Fruit fly (Drosophila melanogaster) whole organism, embryonic: ENCODE data around the gene Amacr.

Experiments
- Bteb2 ChIP-seq: fragments of 200-800 bp; sonication (Bioruptor generic); optimal IDR thresholded peaks from 2 replicates; lab custom pipeline; 2016; ENCODE audit warnings: missing biosample characterization, missing genetic modification characterization
- CG10209 ChIP-seq: fragments of 200-800 bp; sonication (Bioruptor generic); optimal IDR thresholded peaks from 3 replicates; lab custom pipeline; 2017; ENCODE audit warnings: missing biosample characterization, mild to moderate bottlenecking, missing genetic modification characterization, missing genetic modification reagents
- CG10321 ChIP-seq: fragments of 200-800 bp; sonication (Bioruptor generic); IDR thresholded peaks from 2 replicates; pipeline ENCODE4 v1.3.6; 2022; ENCODE audit warnings: missing biosample characterization, missing genetic modification characterization
- CG12071 ChIP-seq: fragments of 200-800 bp; sonication (Bioruptor generic); optimal IDR thresholded peaks from 3 replicates; lab custom pipeline; 2018; ENCODE audit warnings: missing biosample characterization, mild to moderate bottlenecking, missing genetic modification characterization
- CG12219 ChIP-seq: fragments of 200-800 bp; sonication (Bioruptor generic); optimal IDR thresholded peaks from 3 replicates; lab custom pipeline; 2018; ENCODE audit warnings: missing biosample characterization, mild to moderate bottlenecking, missing genetic modification characterization
- CG12659 ChIP-seq: fragments of 200-800 bp; sonication (Bioruptor generic); optimal IDR thresholded peaks from 3 replicates; lab custom pipeline; 2017; ENCODE audit warnings: mild to moderate bottlenecking, missing biosample characterization, missing genetic modification reagents, missing genetic modification characterization
- CG13296 ChIP-seq: fragments of 200-800 bp; sonication (Bioruptor generic); optimal IDR thresholded peaks from 3 replicates; lab custom pipeline; 2018; ENCODE audit warnings: missing biosample characterization, mild to moderate bottlenecking, missing genetic modification characterization
- CG13775 ChIP-seq: fragments of 200-800 bp; sonication (Bioruptor generic); optimal IDR thresholded peaks from 3 replicates; lab custom pipeline; 2017; ENCODE audit warnings: missing biosample characterization, mild to moderate bottlenecking, missing genetic modification characterization
- CG14441 ChIP-seq: fragments of 200-800 bp; sonication (Bioruptor generic); IDR thresholded peaks from 2 replicates; pipeline ENCODE4 v1.3.6; 2022; ENCODE audit warnings: missing biosample characterization, missing genetic modification characterization
- CG15514 ChIP-seq: fragments of 200-800 bp; sonication (Bioruptor generic); optimal IDR thresholded peaks from 3 replicates; lab custom pipeline; 2017; ENCODE audit warnings: missing biosample characterization, missing genetic modification characterization, mild to moderate bottlenecking, moderate library complexity, missing genetic modification reagents
- CG1602 ChIP-seq: fragments of 200-800 bp; sonication (Bioruptor generic); optimal IDR thresholded peaks from 3 replicates; lab custom pipeline; 2016; ENCODE audit warnings: missing biosample characterization, missing genetic modification characterization
- CG17359 ChIP-seq: fragments of 200-800 bp; sonication (Bioruptor generic); optimal IDR thresholded peaks from 3 replicates; lab custom pipeline; 2018; ENCODE audit warnings: missing biosample characterization, mild to moderate bottlenecking, missing genetic modification characterization, moderate library complexity
- CG17612 ChIP-seq: fragments of 200-800 bp; sonication (Bioruptor generic); IDR thresholded peaks from 2 replicates; pipeline ENCODE4 v1.3.6; 2022; ENCODE audit warnings: missing biosample characterization, missing genetic modification characterization
- CG18476 ChIP-seq: fragments of 200-800 bp; sonication (Bioruptor generic); optimal IDR thresholded peaks from 2 replicates; lab custom pipeline; 2016; ENCODE audit warnings: missing biosample characterization, mild to moderate bottlenecking, missing genetic modification characterization
- CG2202 ChIP-seq: fragments of 200-800 bp; sonication (Bioruptor generic); optimal IDR thresholded peaks from 2 replicates; lab custom pipeline; 2018; ENCODE audit warnings: missing biosample characterization, mild to moderate bottlenecking, missing genetic modification characterization
- CG31365 ChIP-seq: fragments of 200-800 bp; sonication (Bioruptor generic); optimal IDR thresholded peaks from 2 replicates; lab custom pipeline; 2018; ENCODE audit warnings: missing biosample characterization, mild to moderate bottlenecking, missing genetic modification characterization
- CG3838 ChIP-seq: fragments of 200-800 bp; sonication (Bioruptor generic); optimal IDR thresholded peaks from 3 replicates; lab custom pipeline; 2016; ENCODE audit warnings: missing biosample characterization, missing genetic modification characterization
- CG7987 ChIP-seq: fragments of 200-800 bp; sonication (Bioruptor generic); optimal IDR thresholded peaks from 2 replicates; lab custom pipeline; 2018; ENCODE audit warnings: missing biosample characterization, mild to moderate bottlenecking, missing genetic modification characterization, moderate library complexity
- CG8388 ChIP-seq: fragments of 200-800 bp; sonication (Bioruptor generic); optimal IDR thresholded peaks from 2 replicates; lab custom pipeline; 2019; ENCODE audit warnings: missing biosample characterization, mild to moderate bottlenecking, missing genetic modification characterization, moderate library complexity
- CG9609 ChIP-seq: fragments of 200-800 bp; sonication (Bioruptor generic); optimal IDR thresholded peaks from 3 replicates; lab custom pipeline; 2016; ENCODE audit warnings: missing biosample characterization, missing genetic modification characterization
- Dref ChIP-seq: fragments of 200-800 bp; sonication (Bioruptor generic); IDR thresholded peaks from 2 replicates; pipeline ENCODE4 v1.3.6; 2022; ENCODE audit warnings: missing biosample characterization, missing genetic modification characterization
- E2f2 ChIP-seq: fragments of 200-800 bp; sonication (Bioruptor generic); IDR thresholded peaks from 2 replicates; pipeline ENCODE4 v1.3.6; 2022; ENCODE audit warnings: missing biosample characterization, missing genetic modification characterization
- ERR ChIP-seq: fragments of 200-800 bp; sonication (Bioruptor generic); optimal IDR thresholded peaks from 2 replicates; lab custom pipeline; 2016; ENCODE audit warnings: missing biosample characterization, missing genetic modification characterization
- HHEX ChIP-seq: fragments of 200-800 bp; sonication (Bioruptor generic); optimal IDR thresholded peaks from 3 replicates; lab custom pipeline; 2017; ENCODE audit warnings: missing biosample characterization, mild to moderate bottlenecking, missing genetic modification characterization, missing genetic modification reagents
- Hmr ChIP-seq: fragments of 200-800 bp; sonication (Bioruptor generic); optimal IDR thresholded peaks from 3 replicates; lab custom pipeline; 2017; ENCODE audit warnings: mild to moderate bottlenecking, missing biosample characterization, missing genetic modification reagents, missing genetic modification characterization
- Hr3 ChIP-seq: fragments of 200-800 bp; sonication (Bioruptor generic); optimal IDR thresholded peaks from 3 replicates; lab custom pipeline; 2016; ENCODE audit warnings: missing biosample characterization, missing genetic modification characterization
- Myb ChIP-seq: fragments of 200-800 bp; sonication (Bioruptor generic); optimal IDR thresholded peaks from 2 replicates; lab custom pipeline; 2016; ENCODE audit warnings: missing biosample characterization, missing genetic modification characterization
- Six4 ChIP-seq: fragments of 200-800 bp; sonication (Bioruptor generic); optimal IDR thresholded peaks from 2 replicates; lab custom pipeline; 2016; ENCODE audit warnings: missing biosample characterization, missing genetic modification characterization
- Trl ChIP-seq, 3 experiments: fragments of >200 bp in 2 of 3; fragments of 200-800 bp in 1 of 3; sonication (Bioruptor generic) in 1 of 3; optimal IDR thresholded peaks; 2 replicates in 1 of 3; 3 replicates in 2 of 3; lab custom pipeline; 2016 to 2017; ENCODE audit warnings: missing biosample characterization in 1 of 3, missing genetic modification characterization in 1 of 3
- Usf ChIP-seq: fragments of 200-800 bp; sonication (Bioruptor generic); optimal IDR thresholded peaks from 2 replicates; lab custom pipeline; 2017; ENCODE audit warnings: missing genotype, missing biosample characterization, missing genetic modification characterization
- YL-1 ChIP-seq: fragments of 200-800 bp; sonication (Bioruptor generic); optimal IDR thresholded peaks from 3 replicates; lab custom pipeline; 2017; ENCODE audit warnings: missing biosample characterization, mild to moderate bottlenecking, missing genetic modification characterization
- amos ChIP-seq: fragments of 200-800 bp; sonication (Bioruptor generic); IDR thresholded peaks from 2 replicates; pipeline ENCODE4 v1.3.6; 2022; ENCODE audit warnings: missing biosample characterization, missing genetic modification characterization; ENCODE audit not compliant: partially characterized antibody
- ash1 ChIP-seq: fragments of 200-800 bp; sonication (Bioruptor generic); optimal IDR thresholded peaks from 2 replicates; lab custom pipeline; 2018; ENCODE audit warnings: missing biosample characterization, mild to moderate bottlenecking, missing genetic modification characterization
- bowl ChIP-seq: fragments of 200-800 bp; sonication (Bioruptor generic); IDR thresholded peaks from 2 replicates; pipeline ENCODE4 v1.3.6; 2022; ENCODE audit warnings: missing biosample characterization, missing genetic modification characterization
- chinmo ChIP-seq: fragments of 200-800 bp; sonication (Bioruptor generic); IDR thresholded peaks from 4 replicates; pipeline ENCODE4 v1.3.6; 2022; ENCODE audit warnings: missing biosample characterization, missing genetic modification characterization; ENCODE audit not compliant: partially characterized antibody
- her ChIP-seq: fragments of 200-800 bp; sonication (Bioruptor generic); optimal IDR thresholded peaks from 2 replicates; lab custom pipeline; 2016; ENCODE audit warnings: missing biosample characterization, missing genetic modification characterization
- inv ChIP-seq: fragments of 200-800 bp; sonication (Bioruptor generic); IDR thresholded peaks from 2 replicates; pipeline ENCODE4 v1.3.6; 2022; ENCODE audit warnings: missing biosample characterization, missing genetic modification characterization; ENCODE audit not compliant: partially characterized antibody
- ken ChIP-seq: fragments of 200-800 bp; sonication (Bioruptor generic); IDR thresholded peaks from 3 replicates; pipeline ENCODE4 v1.3.6; 2022; ENCODE audit warnings: missing biosample characterization, missing genetic modification characterization
- mld ChIP-seq: fragments of 200-800 bp; sonication (Bioruptor generic); IDR thresholded peaks from 3 replicates; pipeline ENCODE4 v1.3.6; 2022; ENCODE audit warnings: missing biosample characterization, missing genetic modification characterization; ENCODE audit not compliant: partially characterized antibody
- nom ChIP-seq: fragments of 200-800 bp; sonication (Bioruptor generic); optimal IDR thresholded peaks from 2 replicates; lab custom pipeline; 2017; ENCODE audit warnings: missing biosample characterization, missing genetic modification characterization, mild to moderate bottlenecking, moderate library complexity, missing genetic modification reagents
- odd ChIP-seq: fragments of 200-800 bp; sonication (Bioruptor generic); optimal IDR thresholded peaks from 2 replicates; lab custom pipeline; 2017; ENCODE audit warnings: missing biosample characterization, mild to moderate bottlenecking, missing genetic modification characterization
- pan ChIP-seq, 4 experiments: fragments of >200 bp in 3 of 4; fragments of 200-800 bp in 1 of 4; sonication (Bioruptor generic) in 1 of 4; optimal IDR thresholded peaks in 3 of 4; IDR thresholded peaks in 1 of 4; 2 replicates each; pipeline versions ENCODE4 v1.3.6 to Lab custom; 2017 to 2022; ENCODE audit warnings: missing biosample characterization in 2 of 4, missing genetic modification characterization in 2 of 4, mixed read lengths in 1 of 4
- rib ChIP-seq: fragments of 200-800 bp; sonication (Bioruptor generic); IDR thresholded peaks from 2 replicates; pipeline ENCODE4 v1.3.6; 2022; ENCODE audit warnings: missing biosample characterization, missing genetic modification characterization
- run ChIP-seq: fragments of 200-800 bp; sonication (Bioruptor generic); optimal IDR thresholded peaks from 3 replicates; lab custom pipeline; 2018; ENCODE audit warnings: missing biosample characterization, mild to moderate bottlenecking, missing genetic modification characterization
- sob ChIP-seq: fragments of 200-800 bp; sonication (Bioruptor generic); IDR thresholded peaks from 2 replicates; pipeline ENCODE4 v1.3.6; 2022; ENCODE audit warnings: missing biosample characterization, missing genetic modification characterization
- stc ChIP-seq: fragments of 200-800 bp; sonication (Bioruptor generic); IDR thresholded peaks from 2 replicates; pipeline ENCODE4 v1.3.6; 2022; ENCODE audit warnings: missing biosample characterization, missing genetic modification characterization
- unpg ChIP-seq: fragments of 200-800 bp; sonication (Bioruptor generic); optimal IDR thresholded peaks from 3 replicates; lab custom pipeline; 2018; ENCODE audit warnings: missing biosample characterization, mild to moderate bottlenecking, missing genetic modification characterization, moderate library complexity

Amacr gene

DNA sequence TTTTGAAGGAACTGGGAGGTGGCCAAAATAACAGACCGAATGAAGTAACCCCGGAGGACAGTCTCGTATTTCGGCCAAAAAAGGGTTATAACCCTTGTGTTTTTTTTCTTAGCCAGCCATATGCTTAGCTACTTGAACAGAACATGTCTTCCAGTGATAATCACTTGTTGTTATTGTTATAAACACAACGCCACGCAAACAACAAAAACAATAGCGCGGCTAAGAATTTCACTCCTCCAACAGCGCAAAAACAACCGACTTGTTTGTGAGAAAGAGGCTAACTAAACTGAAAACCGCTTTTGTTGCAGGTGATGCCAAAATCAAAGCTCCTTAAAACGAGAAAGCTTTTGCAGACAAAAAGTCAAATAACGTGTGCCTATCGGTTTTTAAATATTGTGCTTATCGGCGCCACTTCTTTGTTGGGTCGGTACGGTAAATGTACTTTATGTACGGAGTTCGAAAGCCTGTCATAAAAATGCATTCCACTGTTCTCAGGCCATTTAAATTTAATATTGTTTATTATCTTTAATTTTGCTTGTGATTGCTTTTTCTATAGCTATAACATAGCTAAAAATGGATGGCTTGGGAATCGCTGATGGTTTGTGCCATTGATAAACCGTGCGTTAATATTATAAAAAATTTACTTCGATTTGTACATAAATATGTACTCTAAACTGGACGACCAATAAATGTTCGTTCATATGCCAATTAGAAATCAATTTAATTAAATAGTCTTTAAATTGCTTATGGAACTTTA lies 44.8 kb upstream of the Amacr start, which contains the start of gene vari (continued):
- TF ChIP-seq rib (GFP tag; lab: Robert Waterston, UW) = 0 out of 2 replicates have a peak, but pooled peaks have one; percentile 40
- TF ChIP-seq unpg (GFP tag; lab: Kevin White, UChicago) = no peak
- TF ChIP-seq CG2202 = no peak
- TF ChIP-seq Hr3 = no peak
- TF ChIP-seq CG10321 (GFP tag; lab: Robert Waterston, UW) = no peak
- TF ChIP-seq CG13296 (GFP tag; lab: Kevin White, UChicago) = peak; percentile 26
- TF ChIP-seq CG15514 (GFP tag; lab: Kevin White, UChicago) = no peak
- no peak for TF ChIP-seq Usf (GFP tag; lab: Kevin White, UChicago)
- TF ChIP-seq Myb = peak; percentile 40
- no peak for TF ChIP-seq CG12219 (GFP tag; lab: Kevin White, UChicago)
- TF ChIP-seq pan (optimal IDR thresholded peaks at IDR 0.05; lab: Kevin White, UChicago) = no peak
- TF ChIP-seq pan (GFP tag; optimal IDR thresholded peaks at IDR 0.05 in 1 of 2, IDR thresholded peaks at IDR 0.05 in 1 of 2) = peak in 1 of 2 experiments; percentile 18
- TF ChIP-seq stc (GFP tag; lab: Robert Waterston, UW) = peak; percentile 13; the same call in 1 of the 2 replicates
- no peak for TF ChIP-seq CG14441 (GFP tag; lab: Robert Waterston, UW)
- TF ChIP-seq ash1 = no peak
- TF ChIP-seq her (GFP tag; lab: Kevin White, UChicago) = peak; percentile 42
- TF ChIP-seq Dref (GFP tag; lab: Robert Waterston, UW) = 0 out of 2 replicates have a peak, but pooled peaks have one; percentile 50
- peak; percentile 1 for TF ChIP-seq CG17359
- no peak for TF ChIP-seq odd
- peak; percentile 87; the same call in 3 of the 4 replicates for TF ChIP-seq chinmo
- no peak for TF ChIP-seq CG8388 (GFP tag; lab: Kevin White, UChicago)
- no peak for TF ChIP-seq YL-1 (GFP tag; lab: Kevin White, UChicago)
- TF ChIP-seq bowl = no peak
- TF ChIP-seq Trl (optimal IDR thresholded peaks at IDR 0.05; lab: Kevin White, UChicago) = no peak
- TF ChIP-seq Trl (GFP tag; optimal IDR thresholded peaks at IDR 0.05; lab: Kevin White, UChicago) = no peak
- TF ChIP-seq run (tag; lab: Kevin White, UChicago) = no peak
- TF ChIP-seq CG13775 = no peak
- TF ChIP-seq inv = no peak
- TF ChIP-seq ken (GFP tag; lab: Robert Waterston, UW) = 0 out of 3 replicates have a peak, but pooled peaks have one; percentile 26
- no peak for TF ChIP-seq Six4 (GFP tag; lab: Kevin White, UChicago)
- peak; percentile 5 for TF ChIP-seq CG31365
- TF ChIP-seq CG9609 = no peak
- peak; percentile 19; the same call in 1 of the 2 replicates for TF ChIP-seq amos (GFP tag; lab: Robert Waterston, UW)
- no peak for TF ChIP-seq Bteb2 (GFP tag; lab: Kevin White, UChicago)
- peak; percentile 20 for TF ChIP-seq CG12071 (GFP tag; lab: Kevin White, UChicago)
- TF ChIP-seq CG12659 = no peak
- TF ChIP-seq CG10209 = no peak
- no peak for TF ChIP-seq mld (GFP tag; lab: Robert Waterston, UW)
- TF ChIP-seq HHEX = no peak
- no peak for TF ChIP-seq CG3838 (GFP tag; lab: Kevin White, UChicago)
- peak; percentile 11; the same call in 1 of the 2 replicates for TF ChIP-seq sob (GFP tag; lab: Robert Waterston, UW)
- peak; percentile 83 for TF ChIP-seq E2f2
- TF ChIP-seq CG7987 (GFP tag; lab: Kevin White, UChicago) = no peak
- peak; percentile 47 for TF ChIP-seq nom (GFP tag; lab: Kevin White, UChicago)
- TF ChIP-seq CG17612 = no peak
- TF ChIP-seq CG1602 (GFP tag; lab: Kevin White, UChicago) = no peak
- TF ChIP-seq ERR = no peak
- TF ChIP-seq Hmr (GFP tag; lab: Kevin White, UChicago) = peak; percentile 6
- peak; percentile 19 for TF ChIP-seq CG18476
